Fruit fly (Drosophila melanogaster) whole organism, embryonic: Measurements from ENCODE around the gene CG13062.

Experiments used
- ATbp ChIP-seq: fragments of 200-800 bp; sonication (Bioruptor generic); optimal IDR thresholded peaks from 2 replicates; lab custom pipeline; 2017; ENCODE audit warnings: missing biosample characterization, mild to moderate bottlenecking, missing genetic modification characterization, missing genetic modification reagents
- CG10147 ChIP-seq: fragments of 200-800 bp; sonication (Bioruptor generic); optimal IDR thresholded peaks from 2 replicates; lab custom pipeline; 2019; ENCODE audit warnings: missing biosample characterization, mild to moderate bottlenecking, missing genetic modification characterization, moderate library complexity
- CG10543 ChIP-seq: fragments of 200-800 bp; sonication (Bioruptor generic); optimal IDR thresholded peaks from 3 replicates; lab custom pipeline; 2017; ENCODE audit warnings: missing biosample characterization, mild to moderate bottlenecking, missing genetic modification characterization, moderate library complexity
- CG13296 ChIP-seq: fragments of 200-800 bp; sonication (Bioruptor generic); optimal IDR thresholded peaks from 3 replicates; lab custom pipeline; 2018; ENCODE audit warnings: missing biosample characterization, mild to moderate bottlenecking, missing genetic modification characterization
- CG13775 ChIP-seq: fragments of 200-800 bp; sonication (Bioruptor generic); optimal IDR thresholded peaks from 3 replicates; lab custom pipeline; 2017; ENCODE audit warnings: missing biosample characterization, mild to moderate bottlenecking, missing genetic modification characterization
- CG14441 ChIP-seq: fragments of 200-800 bp; sonication (Bioruptor generic); IDR thresholded peaks from 2 replicates; pipeline ENCODE4 v1.3.6; 2022; ENCODE audit warnings: missing biosample characterization, missing genetic modification characterization
- CG2120 ChIP-seq: fragments of 200-800 bp; sonication (Bioruptor generic); optimal IDR thresholded peaks from 3 replicates; lab custom pipeline; 2016; ENCODE audit warnings: missing biosample characterization, missing genetic modification characterization
- CG2712 ChIP-seq: fragments of 200-800 bp; optimal IDR thresholded peaks from 3 replicates; lab custom pipeline; 2019; ENCODE audit warnings: missing biosample characterization, mild to moderate bottlenecking, missing genetic modification characterization, moderate library complexity
- CG32532 ChIP-seq: fragments of 200-800 bp; sonication (Bioruptor generic); IDR thresholded peaks from 2 replicates; pipeline ENCODE4 v1.3.6; 2022; ENCODE audit warnings: missing biosample characterization, missing genetic modification characterization
- CG34376 ChIP-seq: fragments of 200-800 bp; sonication (Bioruptor generic); optimal IDR thresholded peaks from 2 replicates; lab custom pipeline; 2018; ENCODE audit warnings: missing biosample characterization, mild to moderate bottlenecking, missing genetic modification characterization
- CG4617 ChIP-seq: fragments of 200-800 bp; sonication (Bioruptor generic); optimal IDR thresholded peaks from 3 replicates; lab custom pipeline; 2016; ENCODE audit warnings: missing biosample characterization, missing genetic modification characterization, borderline replicate concordance
- CG6791 ChIP-seq: fragments of 200-800 bp; sonication (Bioruptor generic); IDR thresholded peaks from 3 replicates; pipeline ENCODE4 v1.3.6; 2022; ENCODE audit warnings: missing biosample characterization, missing genetic modification characterization; ENCODE audit not compliant: partially characterized antibody
- CG8089 ChIP-seq: fragments of 200-800 bp; sonication (Bioruptor generic); optimal IDR thresholded peaks from 3 replicates; lab custom pipeline; 2016; ENCODE audit warnings: missing biosample characterization, missing genetic modification characterization
- CG8290 ChIP-seq, 3 experiments: fragments of 200-800 bp; sonication (Bioruptor generic); optimal IDR thresholded peaks; 2 replicates each; lab custom pipeline; 2016 to 2019; ENCODE audit warnings: missing biosample characterization in 3 of 3, missing genetic modification characterization in 3 of 3, mild to moderate bottlenecking in 2 of 3, moderate library complexity in 1 of 3
- CG9797 ChIP-seq: fragments of 200-800 bp; sonication (Bioruptor generic); optimal IDR thresholded peaks from 3 replicates; lab custom pipeline; 2018; ENCODE audit warnings: missing biosample characterization, mild to moderate bottlenecking, missing genetic modification characterization
- Dad ChIP-seq: fragments of 200-800 bp; sonication (Bioruptor generic); optimal IDR thresholded peaks from 3 replicates; lab custom pipeline; 2016; ENCODE audit warnings: missing biosample characterization, missing genetic modification characterization
- Deaf1 ChIP-seq: fragments of 200-800 bp; optimal IDR thresholded peaks from 3 replicates; lab custom pipeline; 2019; ENCODE audit warnings: missing biosample characterization, mild to moderate bottlenecking, missing genetic modification characterization, moderate library complexity
- Fer1 ChIP-seq: fragments of 200-800 bp; sonication (Bioruptor generic); optimal IDR thresholded peaks from 2 replicates; lab custom pipeline; 2017; ENCODE audit warnings: missing biosample characterization, mild to moderate bottlenecking, missing genetic modification characterization
- HHEX ChIP-seq: fragments of 200-800 bp; sonication (Bioruptor generic); optimal IDR thresholded peaks from 3 replicates; lab custom pipeline; 2017; ENCODE audit warnings: missing biosample characterization, mild to moderate bottlenecking, missing genetic modification characterization, missing genetic modification reagents
- Hand ChIP-seq: fragments of 200-800 bp; sonication (Bioruptor generic); optimal IDR thresholded peaks from 2 replicates; lab custom pipeline; 2017; ENCODE audit warnings: mild to moderate bottlenecking, missing biosample characterization, missing genetic modification reagents, missing genetic modification characterization
- HmgD ChIP-seq: fragments of 200-800 bp; sonication (Bioruptor generic); optimal IDR thresholded peaks from 3 replicates; lab custom pipeline; 2016; ENCODE audit warnings: missing biosample characterization, missing genetic modification characterization
- Mad ChIP-seq: fragments of 200-800 bp; sonication (Bioruptor generic); optimal IDR thresholded peaks from 2 replicates; lab custom pipeline; 2016; ENCODE audit warnings: missing biosample characterization, missing genetic modification characterization
- Med ChIP-seq: fragments of 200-800 bp; sonication (Bioruptor generic); peaks from one replicate; lab custom pipeline; 2016; ENCODE audit warnings: missing biosample characterization, missing genetic modification characterization, mild to moderate bottlenecking, inconsistent platforms, moderate library complexity
- NFAT ChIP-seq: fragments of 200-800 bp; sonication (Bioruptor generic); IDR thresholded peaks from 2 replicates; pipeline ENCODE4 v1.3.6; 2022; ENCODE audit warnings: missing biosample characterization, missing genetic modification characterization
- Pdp1 ChIP-seq, 2 experiments: fragments of 200-800 bp; sonication (Bioruptor generic); optimal IDR thresholded peaks; 3 replicates each; lab custom pipeline; 2016; ENCODE audit warnings: missing biosample characterization in 2 of 2, missing genetic modification characterization in 2 of 2, mild to moderate bottlenecking in 1 of 2, moderate library complexity in 1 of 2
- Taf1 ChIP-seq: fragments of 200-800 bp; sonication (Bioruptor generic); IDR thresholded peaks from 2 replicates; pipeline ENCODE4 v1.3.6; 2022; ENCODE audit warnings: missing biosample characterization, missing genetic modification characterization
- Trl ChIP-seq, 3 experiments: fragments of >200 bp in 2 of 3; fragments of 200-800 bp in 1 of 3; sonication (Bioruptor generic) in 1 of 3; optimal IDR thresholded peaks; 2 replicates in 1 of 3; 3 replicates in 2 of 3; lab custom pipeline; 2016 to 2017; ENCODE audit warnings: missing biosample characterization in 1 of 3, missing genetic modification characterization in 1 of 3
- ase ChIP-seq: fragments of 200-800 bp; sonication (Bioruptor generic); IDR thresholded peaks from 3 replicates; pipeline ENCODE4 v1.3.6; 2022; ENCODE audit warnings: missing biosample characterization, missing genetic modification characterization
- bab2 ChIP-seq: fragments of 200-800 bp; sonication (Bioruptor generic); optimal IDR thresholded peaks from 2 replicates; lab custom pipeline; 2016; ENCODE audit warnings: missing biosample characterization, missing genetic modification characterization
- cas ChIP-seq: fragments of 200-800 bp; sonication (Bioruptor generic); IDR thresholded peaks from 2 replicates; pipeline ENCODE4 v1.3.6; 2022; ENCODE audit warnings: missing biosample characterization, missing genetic modification characterization
- chif ChIP-seq, 2 experiments: fragments of 200-800 bp; sonication (Bioruptor generic); optimal IDR thresholded peaks; 3 replicates each; lab custom pipeline; 2016; ENCODE audit warnings: missing biosample characterization in 2 of 2, missing genetic modification characterization in 2 of 2
- chinmo ChIP-seq: fragments of 200-800 bp; sonication (Bioruptor generic); IDR thresholded peaks from 4 replicates; pipeline ENCODE4 v1.3.6; 2022; ENCODE audit warnings: missing biosample characterization, missing genetic modification characterization; ENCODE audit not compliant: partially characterized antibody
- dm ChIP-seq: fragments of 200-800 bp; sonication (Bioruptor generic); optimal IDR thresholded peaks from 3 replicates; lab custom pipeline; 2016; ENCODE audit warnings: missing biosample characterization, missing genetic modification characterization
- ems ChIP-seq: fragments of 200-800 bp; sonication (Bioruptor generic); optimal IDR thresholded peaks from 3 replicates; lab custom pipeline; 2016; ENCODE audit warnings: missing biosample characterization, missing genetic modification characterization
- ewg ChIP-seq: fragments of 200-800 bp; sonication (Bioruptor generic); optimal IDR thresholded peaks from 3 replicates; lab custom pipeline; 2017; ENCODE audit warnings: mild to moderate bottlenecking, missing biosample characterization, missing genetic modification reagents, missing genetic modification characterization
- mirr ChIP-seq: fragments of 200-800 bp; sonication (Bioruptor generic); optimal IDR thresholded peaks from 3 replicates; lab custom pipeline; 2018; ENCODE audit warnings: missing biosample characterization, mild to moderate bottlenecking, missing genetic modification characterization
- pan ChIP-seq, 4 experiments: fragments of >200 bp in 3 of 4; fragments of 200-800 bp in 1 of 4; sonication (Bioruptor generic) in 1 of 4; optimal IDR thresholded peaks in 3 of 4; IDR thresholded peaks in 1 of 4; 2 replicates each; pipeline versions ENCODE4 v1.3.6 to Lab custom; 2017 to 2022; ENCODE audit warnings: missing biosample characterization in 2 of 4, missing genetic modification characterization in 2 of 4, mixed read lengths in 1 of 4
- ranshi ChIP-seq: fragments of 200-800 bp; sonication (Bioruptor generic); IDR thresholded peaks from 2 replicates; pipeline ENCODE4 v1.3.6; 2022; ENCODE audit warnings: missing biosample characterization, missing genetic modification characterization
- rib ChIP-seq: fragments of 200-800 bp; sonication (Bioruptor generic); IDR thresholded peaks from 2 replicates; pipeline ENCODE4 v1.3.6; 2022; ENCODE audit warnings: missing biosample characterization, missing genetic modification characterization
- row ChIP-seq: fragments of 200-800 bp; sonication (Bioruptor generic); IDR thresholded peaks from 3 replicates; pipeline ENCODE4 v1.3.6; 2022; ENCODE audit warnings: missing biosample characterization, missing genetic modification characterization
- scrt ChIP-seq: fragments of 200-800 bp; sonication (Bioruptor generic); optimal IDR thresholded peaks from 2 replicates; lab custom pipeline; 2018; ENCODE audit warnings: missing biosample characterization, mild to moderate bottlenecking, missing genetic modification characterization, moderate library complexity
- sens ChIP-seq: fragments of 200-800 bp; sonication (Bioruptor generic); peaks from one replicate; lab custom pipeline; 2016; ENCODE audit warnings: missing biosample characterization, missing genetic modification characterization
- so ChIP-seq: fragments of 200-800 bp; sonication (Bioruptor generic); IDR thresholded peaks from 3 replicates; pipeline ENCODE4 v1.3.6; 2022; ENCODE audit warnings: missing biosample characterization, missing genetic modification characterization
- sug ChIP-seq: fragments of 200-800 bp; optimal IDR thresholded peaks from 2 replicates; lab custom pipeline; 2019; ENCODE audit warnings: missing biosample characterization, mild to moderate bottlenecking, missing genetic modification characterization, moderate library complexity
- tx ChIP-seq: fragments of 200-800 bp; sonication (Bioruptor generic); optimal IDR thresholded peaks from 2 replicates; lab custom pipeline; 2016; ENCODE audit warnings: missing biosample characterization, missing genetic modification characterization
- vvl ChIP-seq: fragments of 200-800 bp; sonication (Bioruptor generic); IDR thresholded peaks from 2 replicates; pipeline ENCODE4 v1.3.6; 2022; ENCODE audit warnings: missing biosample characterization, missing genetic modification characterization

Gene CG13062

DNA sequence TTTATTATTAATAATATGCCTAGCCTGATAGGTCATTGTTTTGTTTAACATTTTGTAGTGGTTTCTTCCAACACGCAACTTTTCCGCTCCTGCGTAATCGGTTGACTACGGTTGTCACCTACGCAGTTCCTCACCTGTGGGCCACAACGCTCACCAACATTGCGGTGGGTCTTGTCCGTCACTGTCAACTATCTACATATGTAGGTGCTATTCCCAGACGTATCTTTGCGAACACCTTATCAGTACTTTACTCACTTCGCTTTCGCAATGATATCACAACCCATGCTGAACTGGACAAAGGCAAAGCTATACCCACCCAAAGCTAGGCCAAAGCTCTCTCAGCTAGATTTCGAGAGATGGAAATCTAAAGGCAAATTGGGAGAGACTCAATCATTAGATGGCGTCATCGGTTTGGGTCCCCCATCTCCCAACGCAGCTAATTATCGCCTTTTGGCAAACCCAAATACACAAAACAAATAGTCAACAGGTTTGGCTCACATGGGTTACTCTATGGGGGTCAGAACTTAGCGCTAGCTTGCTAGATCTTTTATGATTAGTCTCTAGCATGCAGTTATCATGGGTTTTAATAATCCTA lies 42.2 kb downstream of the CG13062 start (continued):
- TF ChIP-seq scrt: peak; percentile 49
- TF ChIP-seq cas: no peak
- TF ChIP-seq mirr (GFP tag; lab: Kevin White, UChicago): peak; percentile 97
- no peak for TF ChIP-seq chif (GFP tag; optimal IDR thresholded peaks at IDR 0.05; lab: Kevin White, UChicago)
- no peak for TF ChIP-seq HmgD
- TF ChIP-seq Hand (GFP tag; lab: Kevin White, UChicago): peak; percentile 4
- TF ChIP-seq tx (GFP tag; lab: Kevin White, UChicago): no peak
- TF ChIP-seq Fer1 (GFP tag; lab: Kevin White, UChicago): peak; percentile 25
- TF ChIP-seq CG10543 (GFP tag; lab: Kevin White, UChicago): peak; percentile 11
- no peak for TF ChIP-seq CG6791 (GFP tag; lab: Robert Waterston, UW)
- no peak for TF ChIP-seq ewg
- peak; percentile 17 for TF ChIP-seq CG13296
- no peak for TF ChIP-seq ATbp (GFP tag; lab: Kevin White, UChicago)
- TF ChIP-seq CG2712 (tag; lab: Kevin White, UChicago): no peak
- no peak for TF ChIP-seq vvl (GFP tag; lab: Robert Waterston, UW)
- TF ChIP-seq chinmo (GFP tag; lab: Robert Waterston, UW): peak; percentile 83; the same call in 2 of the 4 replicates
- TF ChIP-seq Trl (optimal IDR thresholded peaks at IDR 0.05; lab: Kevin White, UChicago): peak in 1 of 2 experiments; percentile 53
- TF ChIP-seq Trl (GFP tag; optimal IDR thresholded peaks at IDR 0.05; lab: Kevin White, UChicago): no peak
- 0 out of 2 replicates have a peak, but pooled peaks have one; percentile 14 for TF ChIP-seq rib (GFP tag; lab: Robert Waterston, UW)
- no peak for TF ChIP-seq NFAT (GFP tag; lab: Robert Waterston, UW)
- peak; percentile 93 for TF ChIP-seq CG34376 (GFP tag; lab: Kevin White, UChicago)
- TF ChIP-seq sug (tag; lab: Kevin White, UChicago): peak; percentile 99
- TF ChIP-seq ase: no peak
- no peak for TF ChIP-seq CG13775 (GFP tag; lab: Kevin White, UChicago)

DNA sequence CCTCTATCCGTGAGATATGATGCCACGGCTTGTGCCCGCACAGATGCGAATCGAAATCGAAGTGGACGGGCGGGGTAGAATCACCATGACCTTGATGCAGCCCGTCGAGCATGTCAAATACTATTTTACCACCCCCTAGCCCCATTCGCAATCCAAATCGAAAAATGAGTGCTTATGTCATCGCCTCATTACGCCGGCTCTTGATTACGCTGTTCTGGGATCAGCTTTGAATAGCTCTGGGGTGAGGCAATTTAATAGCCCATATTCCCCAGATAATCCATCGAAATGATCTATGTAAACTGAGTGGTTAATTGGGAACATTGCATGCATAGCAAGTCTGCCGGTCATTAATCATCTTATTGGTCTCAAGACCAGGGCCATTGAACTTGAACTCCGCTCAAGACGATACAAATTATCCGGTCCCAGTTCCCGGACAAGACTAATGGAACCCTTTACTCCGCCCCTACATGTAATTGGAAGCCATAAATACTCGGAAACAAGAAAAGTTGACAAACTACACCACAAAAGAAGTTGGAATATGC lies 43.2 kb downstream of the CG13062 start:
- TF ChIP-seq HHEX (GFP tag; lab: Kevin White, UChicago) (no peak), Pdp1 (GFP tag; optimal IDR thresholded peaks at IDR 0.05; lab: Kevin White, UChicago) (peak in 1 of 2 experiments; percentile 90), so (GFP tag; lab: Robert Waterston, UW) (no peak), CG32532 (no peak), Mad (GFP tag; lab: Kevin White, UChicago) (no peak), CG14441 (GFP tag; lab: Robert Waterston, UW) (0 out of 2 replicates have a peak, but pooled peaks have one; percentile 34), pan (optimal IDR thresholded peaks at IDR 0.05; lab: Kevin White, UChicago) (no peak), pan (GFP tag; optimal IDR thresholded peaks at IDR 0.05 in 1 of 2, IDR thresholded peaks at IDR 0.05 in 1 of 2) (no peak)

DNA sequence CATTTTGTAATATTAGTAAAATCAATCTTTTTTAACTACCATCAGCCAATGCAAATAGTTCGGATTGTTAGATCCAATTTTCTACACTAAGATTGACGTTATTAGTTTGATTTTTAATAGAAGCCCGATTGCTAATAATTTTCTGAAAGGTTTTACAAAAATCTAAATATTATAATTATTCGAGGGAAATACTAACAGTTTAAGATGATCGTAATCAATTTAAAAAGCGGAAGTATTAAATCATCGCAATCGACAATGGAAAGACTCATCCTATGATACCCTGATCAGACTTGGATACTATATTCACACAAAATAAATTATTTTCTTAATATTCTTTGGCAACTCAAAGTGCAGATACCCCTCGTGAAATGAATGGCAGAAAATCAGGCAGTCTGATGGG lies 43.8 kb downstream of the CG13062 start:
- no peak for TF ChIP-seq CG10147 (GFP tag; lab: Kevin White, UChicago)
- TF ChIP-seq Taf1: 0 out of 2 replicates have a peak, but pooled peaks have one; percentile 20
- no peak for TF ChIP-seq ems (GFP tag; lab: Kevin White, UChicago)
- no peak for TF ChIP-seq CG8290 (GFP tag; optimal IDR thresholded peaks at IDR 0.05; lab: Kevin White, UChicago)
- no peak for TF ChIP-seq CG8290 (tag; optimal IDR thresholded peaks at IDR 0.05; lab: Kevin White, UChicago)
- no peak for TF ChIP-seq CG32532
- no peak for TF ChIP-seq Deaf1 (tag; lab: Kevin White, UChicago)
- TF ChIP-seq Dad (GFP tag; lab: Kevin White, UChicago): no peak
- no peak for TF ChIP-seq dm (GFP tag; lab: Kevin White, UChicago)
- no peak for TF ChIP-seq sug (tag; lab: Kevin White, UChicago)
- TF ChIP-seq CG9797 (GFP tag; lab: Kevin White, UChicago): no peak
- TF ChIP-seq row (GFP tag; lab: Robert Waterston, UW): 0 out of 3 replicates have a peak, but pooled peaks have one; percentile 20
- peak; percentile 74 for TF ChIP-seq Med (GFP tag; lab: Kevin White, UChicago)
- TF ChIP-seq CG2120 (GFP tag; lab: Kevin White, UChicago): peak; percentile 11
- no peak for TF ChIP-seq CG4617 (GFP tag; lab: Kevin White, UChicago)
- TF ChIP-seq CG8089: no peak
- TF ChIP-seq bab2 (GFP tag; lab: Kevin White, UChicago): no peak
- no peak for TF ChIP-seq ranshi (GFP tag; lab: Robert Waterston, UW)
- TF ChIP-seq sens (GFP tag; lab: Kevin White, UChicago): peak; percentile 11
